Worm (Caenorhabditis elegans) whole organism, L1 larva: Measurements from ENCODE around the gene T05A8.11.
A peak's percentile ranks its signal among the peaks of the same experiment; 100 is the strongest.

ENCODE experiments used
- C34B4.2 ChIP-seq: sonication (generic microtip); optimal IDR thresholded peaks from 2 replicates; lab custom pipeline; 2017; ENCODE audit warnings: mild to moderate bottlenecking, missing genetic modification characterization, missing compliant biosample characterization
- alr-1 ChIP-seq: fragments of 200-800 bp; sonication (Bioruptor generic); optimal IDR thresholded peaks from 2 replicates; lab custom pipeline; 2018; ENCODE audit warnings: borderline replicate concordance, mild to moderate bottlenecking, missing genetic modification characterization, missing compliant biosample characterization
- aly-2 ChIP-seq: fragments of 150-350 bp; optimal IDR thresholded peaks from 2 replicates; lab custom pipeline; 2014; ENCODE audit warnings: missing biosample characterization, missing genetic modification characterization
- ama-1 ChIP-seq: fragments of 150-350 bp; optimal IDR thresholded peaks from 2 replicates; lab custom pipeline; 2014
- blmp-1 ChIP-seq: fragments of 150-350 bp; optimal IDR thresholded peaks from 2 replicates; lab custom pipeline; 2014; ENCODE audit warnings: missing biosample characterization, missing genetic modification characterization
- ceh-63 ChIP-seq: fragments of 200-800 bp; sonication (Bioruptor generic); optimal IDR thresholded peaks from 2 replicates; lab custom pipeline; 2018; ENCODE audit warnings: mild to moderate bottlenecking, missing genetic modification characterization, missing compliant biosample characterization
- ceh-90 ChIP-seq: sonication (generic microtip); optimal IDR thresholded peaks from 2 replicates; lab custom pipeline; 2016; ENCODE audit warnings: missing genetic modification characterization, missing compliant biosample characterization
- ces-1 ChIP-seq: fragments of 150-350 bp; optimal IDR thresholded peaks from 2 replicates; lab custom pipeline; 2014; ENCODE audit warnings: missing biosample characterization, missing genetic modification reagents, missing genetic modification characterization
- egl-13 ChIP-seq: sonication (generic microtip); optimal IDR thresholded peaks from 2 replicates; lab custom pipeline; 2016; ENCODE audit warnings: missing genotype, missing genetic modification reagents, missing genetic modification characterization, missing compliant biosample characterization
- grh-1 ChIP-seq: fragments of 200-800 bp; sonication (Bioruptor generic); IDR thresholded peaks from 2 replicates; pipeline ENCODE4 v1.3.6; 2022; ENCODE audit warnings: missing genetic modification reagents, missing genetic modification characterization, missing compliant biosample characterization
- hlh-17 ChIP-seq: fragments of 200-800 bp; sonication (Bioruptor generic); optimal IDR thresholded peaks from 2 replicates; lab custom pipeline; 2018; ENCODE audit warnings: missing genetic modification characterization, mild to moderate bottlenecking, missing compliant biosample characterization, moderate library complexity, borderline replicate concordance
- hlh-4 ChIP-seq: sonication (generic microtip); optimal IDR thresholded peaks from 2 replicates; lab custom pipeline; 2016; ENCODE audit warnings: mild to moderate bottlenecking, missing genetic modification characterization, missing compliant biosample characterization
- hpl-2 ChIP-seq: fragments of 150-350 bp; optimal IDR thresholded peaks from 2 replicates; lab custom pipeline; 2014; ENCODE audit warnings: missing biosample characterization, missing genetic modification reagents, missing genetic modification characterization
- isw-1 ChIP-seq: fragments of 200-800 bp; sonication (Bioruptor generic); IDR thresholded peaks from 2 replicates; pipeline ENCODE4 v1.3.6; 2022; ENCODE audit warnings: missing genetic modification characterization, missing compliant biosample characterization
- lin-13 ChIP-seq: fragments of 150-350 bp; optimal IDR thresholded peaks from 2 replicates; lab custom pipeline; 2014; ENCODE audit warnings: missing biosample characterization, missing genetic modification reagents, missing genetic modification characterization
- lin-14 ChIP-seq: fragments of 200-800 bp; sonication (Bioruptor generic); optimal IDR thresholded peaks from 2 replicates; lab custom pipeline; 2018; ENCODE audit warnings: mild to moderate bottlenecking, missing genetic modification characterization, moderate library complexity, missing compliant biosample characterization
- lir-3 ChIP-seq: sonication (generic microtip); optimal IDR thresholded peaks from 2 replicates; lab custom pipeline; 2016; ENCODE audit warnings: mild to moderate bottlenecking, missing genetic modification characterization, moderate library complexity, missing compliant biosample characterization; ENCODE audit not compliant: poor library complexity
- mdl-1 ChIP-seq, 2 experiments: fragments of 150-350 bp; optimal IDR thresholded peaks; 2 replicates each; lab custom pipeline; 2014 to 2017; ENCODE audit warnings: missing biosample characterization in 2 of 2, missing genetic modification characterization in 2 of 2, inconsistent platforms in 1 of 2
- nhr-11 ChIP-seq: fragments of 150-350 bp; optimal IDR thresholded peaks from 2 replicates; lab custom pipeline; 2014; ENCODE audit warnings: missing biosample characterization, missing genetic modification characterization
- nhr-71 ChIP-seq: sonication (generic microtip); optimal IDR thresholded peaks from 2 replicates; lab custom pipeline; 2016; ENCODE audit warnings: mild to moderate bottlenecking, missing genetic modification characterization, moderate library complexity, missing compliant biosample characterization
- nhr-76 ChIP-seq: sonication (generic microtip); optimal IDR thresholded peaks from 2 replicates; lab custom pipeline; 2017; ENCODE audit warnings: missing biosample characterization, missing genetic modification characterization
- nhr-77 ChIP-seq: fragments of 150-350 bp; optimal IDR thresholded peaks from 2 replicates; lab custom pipeline; 2014; ENCODE audit warnings: missing biosample characterization, missing genetic modification characterization
- nhr-90 ChIP-seq: sonication (generic microtip); optimal IDR thresholded peaks from 2 replicates; lab custom pipeline; 2016; ENCODE audit warnings: mild to moderate bottlenecking, missing genetic modification characterization, missing compliant biosample characterization; ENCODE audit not compliant: poor library complexity
- pag-3 ChIP-seq: sonication (generic microtip); optimal IDR thresholded peaks from 2 replicates; lab custom pipeline; 2017; ENCODE audit warnings: missing genetic modification characterization, mild to moderate bottlenecking, missing compliant biosample characterization, antibody characterized with exemption, borderline replicate concordance; ENCODE audit not compliant: insufficient read depth
- pqm-1 ChIP-seq: sonication (generic microtip); optimal IDR thresholded peaks from 3 replicates; lab custom pipeline; 2017; ENCODE audit warnings: missing biosample characterization, missing genetic modification characterization
- rnt-1 ChIP-seq: sonication (generic microtip); optimal IDR thresholded peaks from 2 replicates; lab custom pipeline; 2016; ENCODE audit warnings: mild to moderate bottlenecking, missing genetic modification characterization, moderate library complexity, missing compliant biosample characterization
- skn-1 ChIP-seq: fragments of 150-350 bp; optimal IDR thresholded peaks from 2 replicates; lab custom pipeline; 2014; ENCODE audit warnings: missing biosample characterization, missing genetic modification characterization
- snu-23 ChIP-seq: sonication (generic microtip); optimal IDR thresholded peaks from 2 replicates; lab custom pipeline; 2016; ENCODE audit warnings: missing genetic modification characterization, missing compliant biosample characterization
- sup-37 ChIP-seq: fragments of 200-800 bp; sonication (Bioruptor generic); optimal IDR thresholded peaks from 2 replicates; lab custom pipeline; 2018; ENCODE audit warnings: mild to moderate bottlenecking, missing genetic modification characterization, missing compliant biosample characterization
- swsn-7 ChIP-seq: sonication (generic microtip); optimal IDR thresholded peaks from 2 replicates; lab custom pipeline; 2016; ENCODE audit warnings: missing genetic modification characterization, missing compliant biosample characterization
- tlp-1 ChIP-seq: fragments of 150-350 bp; optimal IDR thresholded peaks from 2 replicates; lab custom pipeline; 2014; ENCODE audit warnings: missing biosample characterization, missing genetic modification characterization
- unc-130 ChIP-seq: fragments of 150-350 bp; optimal IDR thresholded peaks from 2 replicates; lab custom pipeline; 2017; ENCODE audit warnings: missing biosample characterization, missing genetic modification characterization, inconsistent platforms
- xbp-1 ChIP-seq: sonication (generic microtip); optimal IDR thresholded peaks from 2 replicates; lab custom pipeline; 2016; ENCODE audit warnings: missing genetic modification characterization, missing compliant biosample characterization
- zip-4 ChIP-seq: fragments of 200-800 bp; sonication (Bioruptor generic); optimal IDR thresholded peaks from 2 replicates; lab custom pipeline; 2018; ENCODE audit warnings: mild to moderate bottlenecking, missing genetic modification characterization, moderate library complexity, missing compliant biosample characterization

T05A8.11 gene

DNA sequence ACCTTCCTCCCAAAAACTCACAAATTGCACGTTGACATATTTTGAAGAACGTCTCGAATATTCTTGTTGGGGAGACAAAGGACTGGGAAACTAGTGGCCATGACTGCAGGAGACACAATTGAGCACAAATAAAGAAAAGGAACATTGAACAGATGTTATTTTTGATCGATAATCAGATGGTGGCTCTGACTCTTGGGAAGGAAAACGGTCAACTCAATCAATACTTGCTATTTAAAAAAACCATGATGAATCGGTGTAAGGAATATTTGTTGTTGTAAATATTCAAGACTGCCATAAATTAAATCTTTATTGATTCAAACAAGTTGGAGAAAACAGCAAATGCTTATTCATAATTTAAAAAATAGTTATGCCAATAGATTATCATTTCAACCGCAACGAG, 45.3 kb upstream of the T05A8.11 start, which contains the start of gene fbxb-105:
TSS of gene fbxb-105 (minus strand) at position 101 of the 400 bp plus-strand sequence.
- no peak for TF ChIP-seq aly-2 (tag; lab: Kevin White, UChicago)
- TF ChIP-seq hpl-2 (GFP tag; lab: Kevin White, UChicago), result no peak
- TF ChIP-seq lin-14, result no peak
- TF ChIP-seq zip-4 (GFP tag; lab: Kevin White, UChicago), result no peak
- TF ChIP-seq hlh-4 (tag; lab: Kevin White, UChicago), result no peak
- TF ChIP-seq nhr-76, result no peak
- no peak for TF ChIP-seq ceh-90 (tag; lab: Kevin White, UChicago)
- TF ChIP-seq snu-23 (GFP tag; lab: Kevin White, UChicago), result no peak
- no peak for TF ChIP-seq rnt-1 (tag; lab: Kevin White, UChicago)
- TF ChIP-seq alr-1 (tag; lab: Kevin White, UChicago), result no peak
- TF ChIP-seq xbp-1 (tag; lab: Kevin White, UChicago), result no peak
- TF ChIP-seq swsn-7 (tag; lab: Kevin White, UChicago), result no peak
- no peak for TF ChIP-seq mdl-1 (tag; optimal IDR thresholded peaks at IDR 0.05; lab: Kevin White, UChicago)
- TF ChIP-seq ama-1 (lab: Kevin White, UChicago), result no peak
- no peak for TF ChIP-seq isw-1 (GFP tag; lab: Robert Waterston, UW)
- no peak for TF ChIP-seq hlh-17 (GFP tag; lab: Kevin White, UChicago)
- TF ChIP-seq, all 84 proteins: peak for 0

ce11 chrII:2769021-2769420, 43.6 kb upstream of the T05A8.11 start, which contains the start of gene F08D12.7:
TSS of gene F08D12.7 (minus strand) at chrII:2769121.
- TF ChIP-seq nhr-71 (tag; lab: Kevin White, UChicago) (no peak), rnt-1 (tag; lab: Kevin White, UChicago) (peak; percentile 8)

DNA sequence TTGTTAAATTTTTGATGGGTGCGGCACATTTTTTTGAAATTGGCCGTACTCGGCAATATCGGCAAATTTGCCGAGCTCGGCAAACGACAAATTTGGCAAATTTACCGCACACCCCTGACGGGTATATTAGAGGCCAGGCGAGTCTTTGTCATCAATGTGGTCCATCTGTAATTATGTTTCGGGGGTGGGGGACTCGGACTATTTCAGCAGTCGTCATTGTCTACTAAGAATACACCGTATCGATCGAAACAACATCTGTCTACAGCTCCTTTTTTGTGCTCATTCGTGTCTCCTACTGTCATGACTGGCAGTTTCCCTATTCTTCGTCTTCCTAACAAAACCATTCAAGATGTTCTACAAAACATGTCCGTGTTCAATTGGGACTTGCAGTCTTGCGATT, 40.9 kb upstream of the T05A8.11 start, which contains the start of gene F08D12.15:
TSS of gene F08D12.15 (plus strand) at position 301 of the 400 bp plus-strand sequence.
- no peak for TF ChIP-seq egl-13 (tag; lab: Kevin White, UChicago)
- TF ChIP-seq ces-1 (GFP tag; lab: Kevin White, UChicago), result no peak
- no peak for TF ChIP-seq nhr-76
- no peak for TF ChIP-seq C34B4.2 (tag; lab: Kevin White, UChicago)
- TF ChIP-seq sup-37 (GFP tag; lab: Kevin White, UChicago), result no peak
- no peak for TF ChIP-seq unc-130 (tag; lab: Kevin White, UChicago)
- TF ChIP-seq ceh-90 (tag; lab: Kevin White, UChicago), result no peak
- TF ChIP-seq nhr-11 (tag; lab: Kevin White, UChicago), result no peak
- TF ChIP-seq nhr-77, result no peak
- no peak for TF ChIP-seq nhr-90
- TF ChIP-seq hlh-4 (tag; lab: Kevin White, UChicago), result no peak
- TF ChIP-seq lir-3 (tag; lab: Kevin White, UChicago), result no peak

ce11 chrII:2764664-2765063, 39.2 kb upstream of the T05A8.11 start, which contains the start of gene fbxb-108:
TSS of gene fbxb-108 (plus strand) at chrII:2764964.
- TF ChIP-seq skn-1 (tag; lab: Kevin White, UChicago) (no peak), zip-4 (GFP tag; lab: Kevin White, UChicago) (no peak), lir-3 (tag; lab: Kevin White, UChicago) (no peak), lin-13 (no peak), pag-3 (tag; lab: Kevin White, UChicago) (no peak), tlp-1 (tag; lab: Kevin White, UChicago) (no peak), grh-1 (GFP tag; lab: Robert Waterston, UW) (no peak), ceh-63 (GFP tag; lab: Kevin White, UChicago) (no peak), blmp-1 (tag; lab: Kevin White, UChicago) (no peak), pqm-1 (tag; lab: Kevin White, UChicago) (no peak)
- TF ChIP-seq, all 84 proteins: peak for 0
